Fruit fly (Drosophila melanogaster): Measurements from ENCODE around the gene CG12880.

- TF ChIP-seq usp (GFP tag; optimal IDR thresholded peaks at IDR 0.05) (no peak), EcR (GFP tag; optimal IDR thresholded peaks at IDR 0.05) (no peak), psq (optimal IDR thresholded peaks at IDR 0.05) (no peak), CG8478 (optimal IDR thresholded peaks at IDR 0.05) (no peak)
Observed at dm6 chr3R:27647817-27648216, 37.9 kb upstream of the CG12880 start.

All from whole organism.